ENCODE assay signal across 2 worm cellular contexts in the genomic region with DNA sequence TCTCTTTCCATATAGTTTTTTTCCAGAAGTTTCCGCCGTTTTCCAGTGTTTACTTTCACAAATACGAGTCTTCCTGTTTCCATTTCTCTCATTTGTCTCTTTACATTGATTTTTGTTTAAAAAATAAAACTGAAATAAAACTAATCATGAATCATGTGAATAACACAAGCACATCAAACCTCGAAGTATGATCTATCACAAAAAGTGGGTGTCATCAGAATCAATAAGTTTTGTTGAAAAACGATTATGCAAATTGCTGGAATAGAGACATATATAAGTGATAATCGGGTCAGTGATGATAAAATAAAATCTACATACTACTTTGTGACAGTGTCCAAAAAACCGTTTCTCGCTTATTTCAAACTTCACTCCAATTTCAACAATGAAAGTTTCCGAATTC.
TF ChIP-seq lines count a peak whose summit lies in the region.

A gene (plus strand): TSS at position 301 of the 400 bp plus-strand sequence.

TF ChIP-seq in whole organism, L4 larva, 104 proteins besides CTCF, POLR2A, EP300 and RAD21:
- TF ChIP-seq unc-130 (GFP tag; optimal IDR thresholded peaks at IDR 0.05; lab: Kevin White, UChicago) = no peak
- TF ChIP-seq tag-97 (GFP tag; IDR thresholded peaks at IDR 0.05; lab: Robert Waterston, UW) = no peak
- no peak for TF ChIP-seq snpc-1.2 (GFP tag; IDR thresholded peaks at IDR 0.05; lab: Robert Waterston, UW)
- no peak for TF ChIP-seq D1046.2 (GFP tag; IDR thresholded peaks at IDR 0.05; lab: Robert Waterston, UW)
- 0 out of 2 replicates have a peak, but pooled peaks have one; percentile 33 for TF ChIP-seq zfp-3 (GFP tag; conservative IDR thresholded peaks at IDR 0.05; lab: Robert Waterston, UW)
- TF ChIP-seq snpc-4 (tag; optimal IDR thresholded peaks at IDR 0.05; lab: Kevin White, UChicago) = no peak

TF ChIP-seq in whole organism, young adult, 124 proteins besides CTCF, POLR2A, EP300 and RAD21:
- TF ChIP-seq F52B5.7 (tag; optimal IDR thresholded peaks at IDR 0.05; lab: Kevin White, UChicago) (no peak), egl-18 (GFP tag; IDR thresholded peaks at IDR 0.05; lab: Robert Waterston, UW) (no peak), B0336.3 (GFP tag; IDR thresholded peaks at IDR 0.05; lab: Robert Waterston, UW) (peak; percentile 47; the same call in 1 of the 2 replicates)
